Worm (Caenorhabditis elegans): ENCODE results near the gene ric-4.
A peak's percentile ranks its signal among the peaks of the same experiment; 100 is the strongest.

ric-4 gene

ce11 chrV:10255005-10255472 is 15.1 kb downstream of the ric-4 start, which contains the start of gene rop-1:
Gene rop-1 (minus strand): TSS chrV:10255055.
- TF ChIP-seq lin-14 (GFP tag; optimal IDR thresholded peaks at IDR 0.05) (peak; percentile 35), nhr-20 (tag; optimal IDR thresholded peaks at IDR 0.05) (peak; percentile 10), lsy-2 (tag; optimal IDR thresholded peaks at IDR 0.05) (peak in 1 of 2 experiments; percentile 52), skn-1 (tag; optimal IDR thresholded peaks at IDR 0.05) (peak; percentile 67), pqm-1 (tag; optimal IDR thresholded peaks at IDR 0.05) (no peak), lin-15B (tag; optimal IDR thresholded peaks at IDR 0.05) (no peak), isw-1 (GFP tag; IDR thresholded peaks at IDR 0.05) (no peak), ceh-82 (tag; optimal IDR thresholded peaks at IDR 0.05) (peak in 1 of 3 experiments; percentile 3), lin-35 (GFP tag; optimal IDR thresholded peaks at IDR 0.05) (peak in 1 of 2 experiments; percentile 28), vab-15 (tag; optimal IDR thresholded peaks at IDR 0.05) (no peak), ets-5 (GFP tag; IDR thresholded peaks at IDR 0.05) (no peak), blmp-1 (tag; optimal IDR thresholded peaks at IDR 0.05) (peak; percentile 89), efl-1 (optimal IDR thresholded peaks at IDR 0.05) (peak in 1 of 2 experiments; percentile 26), efl-1 (GFP tag; optimal IDR thresholded peaks at IDR 0.05 in 1 of 2) (peak in 1 of 2 experiments; percentile 4), elt-2 (tag; optimal IDR thresholded peaks at IDR 0.05) (peak; percentile 5)

ce11 chrV:10252682-10253081 is 17.4 kb downstream of the ric-4 start:
- TF ChIP-seq lir-3 (tag; optimal IDR thresholded peaks at IDR 0.05; ENCODE audit: poor library complexity), result no peak
- no peak for TF ChIP-seq pax-3 (tag; optimal IDR thresholded peaks at IDR 0.05)
- no peak for TF ChIP-seq swsn-7 (tag; optimal IDR thresholded peaks at IDR 0.05)
- no peak for TF ChIP-seq sptf-1 (tag; optimal IDR thresholded peaks at IDR 0.05)
- TF ChIP-seq fkh-10 (GFP tag; optimal IDR thresholded peaks at IDR 0.05), result no peak
- no peak for TF ChIP-seq nhr-90 (tag; optimal IDR thresholded peaks at IDR 0.05; ENCODE audit: poor library complexity)
- TF ChIP-seq nhr-77 (tag; optimal IDR thresholded peaks at IDR 0.05), result no peak
- TF ChIP-seq lin-13 (GFP tag; optimal IDR thresholded peaks at IDR 0.05), result no peak
- no peak for TF ChIP-seq pag-3 (tag; optimal IDR thresholded peaks at IDR 0.05; ENCODE audit: borderline replicate concordance, insufficient read depth)

ce11 chrV:10249515-10249914 is 20.6 kb downstream of the ric-4 start:
- TF ChIP-seq lin-39 (tag; optimal IDR thresholded peaks at IDR 0.05) (no peak), fkh-10 (GFP tag; optimal IDR thresholded peaks at IDR 0.05) (no peak), C04F5.9 (tag; optimal IDR thresholded peaks at IDR 0.05) (no peak), mdl-1 (tag; optimal IDR thresholded peaks at IDR 0.05) (no peak), xbp-1 (tag; optimal IDR thresholded peaks at IDR 0.05) (no peak), nhr-47 (tag; optimal IDR thresholded peaks at IDR 0.05) (no peak), lin-14 (GFP tag; optimal IDR thresholded peaks at IDR 0.05) (no peak), skn-1 (tag; optimal IDR thresholded peaks at IDR 0.05) (no peak), nhr-237 (tag; optimal IDR thresholded peaks at IDR 0.05) (no peak), lsy-2 (tag; optimal IDR thresholded peaks at IDR 0.05) (no peak), C16A3.4 (tag; optimal IDR thresholded peaks at IDR 0.05) (no peak), unc-30 (tag; optimal IDR thresholded peaks at IDR 0.05) (no peak), ztf-4 (tag; optimal IDR thresholded peaks at IDR 0.05) (no peak), efl-3 (GFP tag; optimal IDR thresholded peaks at IDR 0.05) (no peak), ceh-88 (GFP tag; IDR thresholded peaks at IDR 0.05) (no peak)

- no peak for TF ChIP-seq nhr-20 (tag; optimal IDR thresholded peaks at IDR 0.05)
- peak; percentile 2 for TF ChIP-seq ama-1 (optimal IDR thresholded peaks at IDR 0.05)
- no peak for TF ChIP-seq efl-1 (optimal IDR thresholded peaks at IDR 0.05)
- TF ChIP-seq efl-1 (GFP tag; optimal IDR thresholded peaks at IDR 0.05 in 1 of 2), result peak in 1 of 2 experiments; percentile 49
Observed at ce11 chrV:10248255-10248979, 21.7 kb downstream of the ric-4 start, which contains the start of gene akt-1. Gene akt-1 (plus strand): TSS chrV:10248905.

All from whole organism, L1 larva.